Fruit fly (Drosophila melanogaster) S2 (cell line): ENCODE results near the gene TrpA1.

Source experiments
- CG8478 ChIP-seq: fragments of >200 bp; optimal IDR thresholded peaks from 2 replicates; lab custom pipeline; 2018
- CTCF ChIP-seq, 2 experiments: fragments of >200 bp; optimal IDR thresholded peaks; 2 replicates each; lab custom pipeline; 2018

DNA sequence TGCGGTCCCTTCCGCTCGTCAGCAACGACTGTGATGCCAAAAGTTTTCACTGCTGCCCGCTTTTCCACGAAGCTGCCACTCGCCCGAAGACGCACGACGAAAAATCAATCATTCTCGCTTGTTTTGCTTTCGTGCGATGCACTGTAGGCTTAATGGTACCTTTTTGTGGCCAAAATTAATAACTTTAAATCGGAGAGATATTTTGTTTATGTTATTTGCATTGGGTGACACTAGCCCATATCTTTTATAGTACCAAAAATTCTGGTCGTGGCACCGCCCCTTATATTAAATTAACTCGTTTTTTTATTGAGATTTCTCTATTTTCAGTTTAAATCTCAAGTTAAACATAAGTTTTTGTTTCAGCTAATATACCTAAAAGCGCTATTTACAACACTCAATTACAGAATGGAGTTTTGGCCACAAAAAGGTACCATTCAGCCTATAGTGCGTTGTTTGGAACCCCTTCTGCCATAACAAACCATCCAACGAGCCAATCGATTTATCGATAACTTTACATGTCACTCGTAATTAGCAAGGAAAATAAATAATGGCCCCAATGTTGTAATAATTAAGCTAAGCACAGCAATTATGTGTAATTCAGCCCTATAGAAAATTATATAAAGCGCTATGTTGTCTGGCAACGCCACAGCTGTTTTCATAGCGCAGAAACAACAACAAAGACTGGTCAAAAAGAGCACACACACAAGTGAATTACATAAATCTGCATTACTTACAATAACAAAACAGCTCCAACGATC lies 48.4 kb upstream of the TrpA1 start:
- TF ChIP-seq CTCF (optimal IDR thresholded peaks at IDR 0.05; lab: Kevin White, UChicago) (no peak), CG8478 (lab: Kevin White, UChicago) (no peak)
